Worm (Caenorhabditis elegans) whole organism, L4 larva: ENCODE results near the gene stdh-4.

ENCODE experiments used
- F10B5.3 ChIP-seq: sonication (generic microtip); optimal IDR thresholded peaks from 2 replicates; lab custom pipeline; 2016; ENCODE audit warnings: mild to moderate bottlenecking, missing genetic modification characterization, missing compliant biosample characterization
- F37D6.2 ChIP-seq: sonication (generic microtip); optimal IDR thresholded peaks from 2 replicates; lab custom pipeline; 2016; ENCODE audit warnings: mild to moderate bottlenecking, missing genetic modification characterization, missing compliant biosample characterization
- F44E2.7 ChIP-seq: fragments of 200-800 bp; sonication (Bioruptor generic); IDR thresholded peaks from 2 replicates; pipeline ENCODE4 v2.1.2; 2022; ENCODE audit warnings: missing genetic modification characterization, missing compliant biosample characterization
- F49E8.2 ChIP-seq: sonication (generic microtip); optimal IDR thresholded peaks from 2 replicates; lab custom pipeline; 2016; ENCODE audit warnings: missing compliant biosample characterization, mild to moderate bottlenecking, missing genetic modification characterization, borderline replicate concordance
- Y105C5A.15 ChIP-seq: fragments of 200-800 bp; sonication (Bioruptor generic); IDR thresholded peaks from 2 replicates; pipeline ENCODE4 v1.3.6; 2022; ENCODE audit warnings: missing genetic modification characterization, missing compliant biosample characterization
- ama-1 ChIP-seq: fragments of 150-350 bp; optimal IDR thresholded peaks from 2 replicates; lab custom pipeline; 2014; ENCODE audit warnings: inconsistent platforms, mixed read lengths
- arid-1 ChIP-seq: fragments of 200-800 bp; sonication (Bioruptor generic); conservative IDR thresholded peaks from 2 replicates; pipeline ENCODE4 v1.3.6; 2022; ENCODE audit warnings: missing genetic modification reagents, missing genetic modification characterization, missing compliant biosample characterization
- ceh-62 ChIP-seq: sonication (generic microtip); optimal IDR thresholded peaks from 2 replicates; lab custom pipeline; 2017; ENCODE audit warnings: missing biosample characterization, missing genetic modification characterization
- ceh-82 ChIP-seq: sonication (generic microtip); optimal IDR thresholded peaks from 2 replicates; lab custom pipeline; 2017; ENCODE audit warnings: missing biosample characterization, missing genetic modification characterization
- ces-1 ChIP-seq: fragments of 150-350 bp; sonication (generic microtip); optimal IDR thresholded peaks from 4 replicates; lab custom pipeline; 2014; ENCODE audit warnings: missing biosample characterization, missing genetic modification reagents, missing genetic modification characterization
- ctbp-1 ChIP-seq: fragments of 200-800 bp; sonication (Bioruptor generic); IDR thresholded peaks from 2 replicates; pipeline ENCODE4 v1.3.6; 2022; ENCODE audit warnings: missing genetic modification reagents, missing genetic modification characterization, missing compliant biosample characterization
- daf-16 ChIP-seq, 3 experiments: sonication (generic microtip); optimal IDR thresholded peaks; 2 replicates each; lab custom pipeline; 2016 to 2017; ENCODE audit warnings: missing genetic modification characterization in 3 of 3, missing genetic modification reagents in 3 of 3, mild to moderate bottlenecking in 2 of 3, missing compliant biosample characterization in 2 of 3, missing biosample characterization in 1 of 3, moderate library complexity in 1 of 3
- dmd-8 ChIP-seq: fragments of 200-800 bp; sonication (Bioruptor generic); IDR thresholded peaks from 2 replicates; pipeline ENCODE4 v1.3.6; 2022; ENCODE audit warnings: missing genetic modification characterization, missing compliant biosample characterization
- dmd-9 ChIP-seq: fragments of 200-800 bp; sonication (Bioruptor generic); IDR thresholded peaks from 2 replicates; pipeline ENCODE4 v1.3.6; 2022; ENCODE audit warnings: missing genetic modification reagents, missing genetic modification characterization, missing compliant biosample characterization
- duxl-1 ChIP-seq: sonication (generic microtip); optimal IDR thresholded peaks from 2 replicates; lab custom pipeline; 2016; ENCODE audit warnings: mild to moderate bottlenecking, missing genetic modification characterization, moderate library complexity, missing compliant biosample characterization; ENCODE audit not compliant: poor library complexity
- egl-43 ChIP-seq: fragments of 200-800 bp; sonication (Bioruptor generic); IDR thresholded peaks from 2 replicates; pipeline ENCODE4 v1.3.6; 2022; ENCODE audit warnings: missing genetic modification reagents, missing genetic modification characterization, missing compliant biosample characterization
- fos-1 ChIP-seq: fragments of 150-350 bp; optimal IDR thresholded peaks from 2 replicates; lab custom pipeline; 2014; ENCODE audit warnings: missing biosample characterization, missing genetic modification characterization
- hlh-11 ChIP-seq: fragments of 200-800 bp; sonication (Bioruptor generic); optimal IDR thresholded peaks from 2 replicates; lab custom pipeline; 2018; ENCODE audit warnings: mild to moderate bottlenecking, missing genetic modification characterization, missing compliant biosample characterization
- hlh-30 ChIP-seq: sonication (generic microtip); optimal IDR thresholded peaks from 2 replicates; lab custom pipeline; 2017; ENCODE audit warnings: antibody characterized with exemption, mild to moderate bottlenecking, missing genetic modification characterization, missing compliant biosample characterization; ENCODE audit not compliant: insufficient read depth
- hmg-1.1 ChIP-seq: fragments of 200-800 bp; sonication (Bioruptor generic); IDR thresholded peaks from 2 replicates; pipeline ENCODE4 v1.3.6; 2022; ENCODE audit warnings: missing genetic modification reagents, missing genetic modification characterization, missing compliant biosample characterization
- jun-1 ChIP-seq: fragments of 150-350 bp; optimal IDR thresholded peaks from 2 replicates; lab custom pipeline; 2014; ENCODE audit warnings: missing biosample characterization, missing genetic modification reagents, missing genetic modification characterization
- lin-1 ChIP-seq: fragments of 200-800 bp; sonication (Bioruptor generic); IDR thresholded peaks from 2 replicates; pipeline ENCODE4 v1.3.6; 2022; ENCODE audit warnings: missing genetic modification reagents, missing genetic modification characterization, missing compliant biosample characterization
- lin-13 ChIP-seq: fragments of 150-350 bp; optimal IDR thresholded peaks from 2 replicates; lab custom pipeline; 2014; ENCODE audit warnings: missing biosample characterization, missing genetic modification reagents, missing genetic modification characterization
- lir-3 ChIP-seq: sonication (generic microtip); optimal IDR thresholded peaks from 2 replicates; lab custom pipeline; 2016; ENCODE audit warnings: mild to moderate bottlenecking, missing genetic modification characterization, missing compliant biosample characterization
- madf-5 ChIP-seq, 2 experiments: fragments of 200-800 bp; sonication (Bioruptor generic); IDR thresholded peaks; 2 replicates each; pipeline ENCODE4 v1.3.6; 2022; ENCODE audit warnings: missing compliant biosample characterization in 2 of 2, missing genetic modification characterization in 2 of 2
- madf-9 ChIP-seq: fragments of 200-800 bp; sonication (Bioruptor generic); conservative IDR thresholded peaks from 2 replicates; pipeline ENCODE4 v1.3.6; 2022; ENCODE audit warnings: missing genetic modification reagents, missing genetic modification characterization, missing compliant biosample characterization
- mdl-1 ChIP-seq, 2 experiments: fragments of 150-350 bp in 1 of 2; sonication (generic microtip) in 1 of 2; optimal IDR thresholded peaks; 2 replicates each; lab custom pipeline; 2014 to 2017; ENCODE audit warnings: missing biosample characterization in 2 of 2, missing genetic modification characterization in 2 of 2
- mep-1 ChIP-seq: fragments of 150-350 bp; sonication (generic microtip); optimal IDR thresholded peaks from 3 replicates; lab custom pipeline; 2014; ENCODE audit warnings: missing biosample characterization, missing genetic modification characterization
- mxl-2 ChIP-seq: fragments of 200-800 bp; sonication (Bioruptor generic); conservative IDR thresholded peaks from 2 replicates; pipeline ENCODE4 v1.3.6; 2022; ENCODE audit warnings: missing genetic modification reagents, missing genetic modification characterization, missing compliant biosample characterization
- mxl-3 ChIP-seq: fragments of 200-800 bp; sonication (Bioruptor generic); optimal IDR thresholded peaks from 2 replicates; lab custom pipeline; 2018; ENCODE audit warnings: mild to moderate bottlenecking, missing genetic modification characterization, missing compliant biosample characterization
- nhr-10 ChIP-seq: fragments of 150-350 bp; optimal IDR thresholded peaks from 2 replicates; lab custom pipeline; 2014; ENCODE audit warnings: missing biosample characterization, missing genetic modification characterization
- nhr-102 ChIP-seq: sonication (generic microtip); optimal IDR thresholded peaks from 2 replicates; lab custom pipeline; 2016; ENCODE audit warnings: mild to moderate bottlenecking, missing genetic modification characterization, moderate library complexity, missing compliant biosample characterization
- nhr-237 ChIP-seq: sonication (generic microtip); optimal IDR thresholded peaks from 2 replicates; lab custom pipeline; 2017; ENCODE audit warnings: missing biosample characterization, missing genetic modification characterization
- nhr-28 ChIP-seq: fragments of 150-350 bp; optimal IDR thresholded peaks from 2 replicates; lab custom pipeline; 2014; ENCODE audit warnings: missing biosample characterization, missing genetic modification characterization
- nhr-42 ChIP-seq: fragments of 200-800 bp; sonication (Bioruptor generic); IDR thresholded peaks from 2 replicates; pipeline ENCODE4 v1.3.6; 2022; ENCODE audit warnings: missing genetic modification characterization, missing compliant biosample characterization
- nhr-76 ChIP-seq: fragments of 150-350 bp; optimal IDR thresholded peaks from 2 replicates; lab custom pipeline; 2014; ENCODE audit warnings: missing biosample characterization, missing genetic modification characterization
- pqm-1 ChIP-seq: sonication (generic microtip); optimal IDR thresholded peaks from 2 replicates; lab custom pipeline; 2017; ENCODE audit warnings: missing biosample characterization, missing genetic modification characterization
- rbr-2 ChIP-seq: sonication (generic microtip); optimal IDR thresholded peaks from 2 replicates; lab custom pipeline; 2016; ENCODE audit warnings: missing genotype, missing genetic modification characterization, missing compliant biosample characterization
- saeg-2 ChIP-seq: fragments of 200-800 bp; sonication (Bioruptor generic); IDR thresholded peaks from 2 replicates; pipeline ENCODE4 v1.3.6; 2022; ENCODE audit warnings: missing genetic modification reagents, missing genetic modification characterization, missing compliant biosample characterization
- sdz-12 ChIP-seq: fragments of 200-800 bp; sonication (Bioruptor generic); optimal IDR thresholded peaks from 2 replicates; lab custom pipeline; 2018; ENCODE audit warnings: mild to moderate bottlenecking, missing genetic modification characterization, missing compliant biosample characterization
- set-16 ChIP-seq: fragments of 200-800 bp; sonication (Bioruptor generic); IDR thresholded peaks from 2 replicates; pipeline ENCODE4 v1.3.6; 2022; ENCODE audit warnings: missing genetic modification reagents, missing genetic modification characterization, missing compliant biosample characterization
- snpc-1.2 ChIP-seq: fragments of 200-800 bp; sonication (Bioruptor generic); IDR thresholded peaks from 2 replicates; pipeline ENCODE4 v1.3.6; 2022; ENCODE audit warnings: missing genetic modification reagents, missing genetic modification characterization, missing compliant biosample characterization
- spr-1 ChIP-seq: sonication (generic microtip); optimal IDR thresholded peaks from 2 replicates; lab custom pipeline; 2016; ENCODE audit warnings: mild to moderate bottlenecking, missing genetic modification characterization, missing compliant biosample characterization
- tag-97 ChIP-seq: fragments of 200-800 bp; sonication (Bioruptor generic); IDR thresholded peaks from 2 replicates; pipeline ENCODE4 v1.3.6; 2022; ENCODE audit warnings: missing genetic modification characterization, missing compliant biosample characterization
- tra-1 ChIP-seq: fragments of 200-800 bp; sonication (Bioruptor generic); IDR thresholded peaks from 2 replicates; pipeline ENCODE4 v1.3.6; 2022; ENCODE audit warnings: missing genetic modification reagents, missing genetic modification characterization, missing compliant biosample characterization
- unc-130 ChIP-seq: sonication (generic microtip); optimal IDR thresholded peaks from 2 replicates; lab custom pipeline; 2016; ENCODE audit warnings: missing genetic modification reagents, missing genetic modification characterization, missing compliant biosample characterization
- vab-7 ChIP-seq: fragments of 200-800 bp; sonication (Bioruptor generic); IDR thresholded peaks from 2 replicates; pipeline ENCODE4 v1.3.6; 2022; ENCODE audit warnings: missing genetic modification reagents, missing genetic modification characterization, missing compliant biosample characterization
- zfp-3 ChIP-seq: fragments of 200-800 bp; sonication (Bioruptor generic); conservative IDR thresholded peaks from 2 replicates; pipeline ENCODE4 v1.3.6; 2022; ENCODE audit warnings: missing genetic modification reagents, missing genetic modification characterization, missing compliant biosample characterization
- zip-11 ChIP-seq: fragments of 200-800 bp; sonication (Bioruptor generic); IDR thresholded peaks from 2 replicates; pipeline ENCODE4 v1.3.6; 2022; ENCODE audit warnings: missing genetic modification characterization, missing compliant biosample characterization
- zip-2 ChIP-seq: fragments of 150-350 bp; optimal IDR thresholded peaks from 2 replicates; lab custom pipeline; 2014; ENCODE audit warnings: missing biosample characterization, missing genetic modification characterization
- ztf-7 ChIP-seq: fragments of 150-350 bp; optimal IDR thresholded peaks from 2 replicates; lab custom pipeline; 2014; ENCODE audit warnings: missing biosample characterization, missing genetic modification characterization

stdh-4 gene

DNA sequence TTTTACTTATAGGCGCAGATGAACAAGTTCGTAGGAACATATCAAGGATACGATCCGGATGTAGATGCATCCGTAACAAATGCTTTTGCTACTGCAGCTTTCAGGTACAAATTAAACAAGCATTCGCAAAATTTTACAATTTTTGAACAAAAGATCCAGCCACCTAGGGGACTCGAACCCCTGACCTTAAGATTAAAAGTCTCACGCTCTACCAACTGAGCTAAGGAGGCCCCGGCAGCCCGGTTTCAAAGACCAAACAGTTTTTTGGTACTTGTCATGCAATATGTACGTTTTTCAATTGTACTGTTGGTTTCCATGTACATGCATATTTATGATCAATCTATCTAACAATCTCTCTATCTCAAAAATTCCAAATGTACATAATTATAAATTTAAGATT is 49.7 kb upstream of the stdh-4 start (continued):
- TF ChIP-seq mxl-3 (GFP tag; lab: Kevin White, UChicago) (no peak), ceh-82 (tag; lab: Kevin White, UChicago) (no peak), nhr-28 (no peak), saeg-2 (no peak), fos-1 (tag; lab: Kevin White, UChicago) (no peak), ces-1 (no peak), F49E8.2 (tag; lab: Kevin White, UChicago) (no peak), nhr-102 (tag; lab: Kevin White, UChicago) (no peak), arid-1 (GFP tag; lab: Robert Waterston, UW) (peak; percentile 47; the same call in 1 of the 2 replicates), F10B5.3 (no peak), ama-1 (lab: Kevin White, UChicago) (no peak), lin-13 (GFP tag; lab: Kevin White, UChicago) (no peak), rbr-2 (tag; lab: Kevin White, UChicago) (no peak), unc-130 (no peak), snpc-1.2 (peak; percentile 52; the same call in 1 of the 2 replicates), madf-9 (no peak), lir-3 (tag; lab: Kevin White, UChicago) (peak; percentile 15), vab-7 (GFP tag; lab: Robert Waterston, UW) (peak; percentile 42; the same call in 1 of the 2 replicates), hlh-11 (tag; lab: Kevin White, UChicago) (no peak), nhr-237 (tag; lab: Kevin White, UChicago) (no peak), dmd-9 (GFP tag; lab: Robert Waterston, UW) (no peak), mep-1 (tag; lab: Kevin White, UChicago) (no peak), mdl-1 (tag; optimal IDR thresholded peaks at IDR 0.05; lab: Kevin White, UChicago) (no peak), mxl-2 (GFP tag; lab: Robert Waterston, UW) (no peak), zfp-3 (no peak), tra-1 (GFP tag; lab: Robert Waterston, UW) (no peak), Y105C5A.15 (no peak), egl-43 (GFP tag; lab: Robert Waterston, UW) (peak; percentile 52; the same call in 1 of the 2 replicates), zip-2 (tag; lab: Kevin White, UChicago) (no peak), daf-16 (GFP tag; optimal IDR thresholded peaks at IDR 0.05; lab: Kevin White, UChicago) (peak in 1 of 2 experiments; percentile 8), daf-16 (tag; optimal IDR thresholded peaks at IDR 0.05; lab: Kevin White, UChicago) (no peak), F44E2.7 (GFP tag; lab: Robert Waterston, UW) (peak; percentile 49; the same call in 1 of the 2 replicates), duxl-1 (tag; lab: Kevin White, UChicago) (peak; percentile 27), hmg-1.1 (no peak), tag-97 (GFP tag; lab: Robert Waterston, UW) (no peak), sdz-12 (GFP tag; lab: Kevin White, UChicago) (no peak), set-16 (GFP tag; lab: Robert Waterston, UW) (no peak), ctbp-1 (GFP tag; lab: Robert Waterston, UW) (no peak), madf-5 (GFP tag; IDR thresholded peaks at IDR 0.05; lab: Robert Waterston, UW) (0 out of 4 replicates have a peak, but pooled peaks have one; percentile 51 to 66), nhr-76 (tag; lab: Kevin White, UChicago) (no peak), dmd-8 (GFP tag; lab: Robert Waterston, UW) (peak; percentile 92), jun-1 (tag; lab: Kevin White, UChicago) (no peak), ceh-62 (tag; lab: Kevin White, UChicago) (no peak), zip-11 (GFP tag; lab: Robert Waterston, UW) (no peak), nhr-10 (tag; lab: Kevin White, UChicago) (no peak), nhr-42 (GFP tag; lab: Robert Waterston, UW) (no peak), ztf-7 (tag; lab: Kevin White, UChicago) (no peak), lin-1 (no peak), F37D6.2 (tag; lab: Kevin White, UChicago) (no peak), spr-1 (no peak), hlh-30 (no peak), pqm-1 (tag; lab: Kevin White, UChicago) (no peak)
